Worm (Caenorhabditis elegans) whole organism, late embryonic: ENCODE results near the gene inx-10.

Source experiments
- C08G9.2 ChIP-seq: sonication (generic microtip); optimal IDR thresholded peaks from 2 replicates; lab custom pipeline; 2016; ENCODE audit warnings: mild to moderate bottlenecking, missing genetic modification characterization, moderate library complexity, missing compliant biosample characterization
- C38D4.7 ChIP-seq: fragments of 200-800 bp; sonication (Bioruptor generic); optimal IDR thresholded peaks from 2 replicates; lab custom pipeline; 2018; ENCODE audit warnings: mild to moderate bottlenecking, missing genetic modification characterization, moderate library complexity, missing compliant biosample characterization
- K02D7.2 ChIP-seq: sonication (generic microtip); optimal IDR thresholded peaks from 2 replicates; lab custom pipeline; 2017; ENCODE audit warnings: mild to moderate bottlenecking, missing genetic modification characterization, missing compliant biosample characterization
- Y22D7AL.16 ChIP-seq: sonication (generic microtip); optimal IDR thresholded peaks from 2 replicates; lab custom pipeline; 2016; ENCODE audit warnings: missing genetic modification characterization, missing compliant biosample characterization
- ceh-18 ChIP-seq: sonication (generic microtip); optimal IDR thresholded peaks from 2 replicates; lab custom pipeline; 2016; ENCODE audit warnings: missing genetic modification characterization, missing compliant biosample characterization
- ceh-2 ChIP-seq: sonication (generic microtip); optimal IDR thresholded peaks from 2 replicates; lab custom pipeline; 2016; ENCODE audit warnings: missing genotype, missing genetic modification characterization, missing compliant biosample characterization
- ceh-22 ChIP-seq: sonication (generic microtip); optimal IDR thresholded peaks from 2 replicates; lab custom pipeline; 2017; ENCODE audit warnings: missing biosample characterization, missing genetic modification characterization
- ceh-24 ChIP-seq: sonication (generic microtip); optimal IDR thresholded peaks from 2 replicates; lab custom pipeline; 2016; ENCODE audit warnings: mild to moderate bottlenecking, missing genetic modification characterization, missing compliant biosample characterization
- ceh-9 ChIP-seq: sonication (generic microtip); optimal IDR thresholded peaks from 2 replicates; lab custom pipeline; 2016; ENCODE audit warnings: mild to moderate bottlenecking, missing genetic modification characterization, inconsistent platforms, missing compliant biosample characterization
- dve-1 ChIP-seq: sonication (generic microtip); optimal IDR thresholded peaks from 2 replicates; lab custom pipeline; 2017; ENCODE audit warnings: antibody characterized with exemption, mild to moderate bottlenecking, missing genetic modification characterization, missing compliant biosample characterization
- elt-2 ChIP-seq: sonication (generic microtip); optimal IDR thresholded peaks from 2 replicates; lab custom pipeline; 2016; ENCODE audit warnings: missing genetic modification reagents, missing genetic modification characterization, missing compliant biosample characterization
- elt-4 ChIP-seq: sonication (generic microtip); optimal IDR thresholded peaks from 2 replicates; lab custom pipeline; 2016; ENCODE audit warnings: missing genetic modification characterization, missing compliant biosample characterization
- eyg-1 ChIP-seq: sonication (generic microtip); optimal IDR thresholded peaks from 2 replicates; lab custom pipeline; 2016; ENCODE audit warnings: missing genotype, missing genetic modification characterization, missing compliant biosample characterization
- fax-1 ChIP-seq: sonication (generic microtip); optimal IDR thresholded peaks from 2 replicates; lab custom pipeline; 2016; ENCODE audit warnings: missing genotype, missing genetic modification characterization, missing compliant biosample characterization
- gmeb-2 ChIP-seq: sonication (generic microtip); optimal IDR thresholded peaks from 2 replicates; lab custom pipeline; 2016; ENCODE audit warnings: missing genetic modification characterization, inconsistent platforms, missing compliant biosample characterization
- hlh-13 ChIP-seq: fragments of 200-800 bp; sonication (Bioruptor generic); optimal IDR thresholded peaks from 2 replicates; lab custom pipeline; 2018; ENCODE audit warnings: mild to moderate bottlenecking, missing genetic modification characterization, missing compliant biosample characterization
- hlh-6 ChIP-seq: sonication (generic microtip); optimal IDR thresholded peaks from 2 replicates; lab custom pipeline; 2016; ENCODE audit warnings: missing genotype, missing genetic modification characterization, missing compliant biosample characterization
- hlh-8 ChIP-seq: sonication (generic microtip); optimal IDR thresholded peaks from 2 replicates; lab custom pipeline; 2016; ENCODE audit warnings: missing genotype, missing genetic modification characterization, missing compliant biosample characterization
- lim-6 ChIP-seq: sonication (generic microtip); optimal IDR thresholded peaks from 2 replicates; lab custom pipeline; 2016; ENCODE audit warnings: missing genetic modification characterization, missing compliant biosample characterization
- lin-11 ChIP-seq: fragments of 200-800 bp; sonication (Bioruptor generic); optimal IDR thresholded peaks from 2 replicates; lab custom pipeline; 2018; ENCODE audit warnings: mild to moderate bottlenecking, missing genetic modification characterization, missing compliant biosample characterization
- mec-3 ChIP-seq: sonication (generic microtip); optimal IDR thresholded peaks from 2 replicates; lab custom pipeline; 2016; ENCODE audit warnings: borderline replicate concordance, missing genetic modification characterization, missing compliant biosample characterization
- nhr-232 ChIP-seq: sonication (generic microtip); optimal IDR thresholded peaks from 2 replicates; lab custom pipeline; 2016; ENCODE audit warnings: missing genetic modification characterization, missing compliant biosample characterization
- pat-9 ChIP-seq: fragments of 200-800 bp; sonication (Bioruptor generic); optimal IDR thresholded peaks from 2 replicates; lab custom pipeline; 2018; ENCODE audit warnings: mild to moderate bottlenecking, missing genetic modification characterization, moderate library complexity, missing compliant biosample characterization
- pha-2 ChIP-seq: sonication (generic microtip); optimal IDR thresholded peaks from 2 replicates; lab custom pipeline; 2017; ENCODE audit warnings: mild to moderate bottlenecking, missing genetic modification characterization, missing compliant biosample characterization
- pha-4 ChIP-seq: fragments of 150-350 bp; optimal IDR thresholded peaks from 2 replicates; lab custom pipeline; 2018; ENCODE audit warnings: missing biosample characterization, missing genetic modification reagents, missing genetic modification characterization
- pqm-1 ChIP-seq: sonication (generic microtip); optimal IDR thresholded peaks from 2 replicates; lab custom pipeline; 2016; ENCODE audit warnings: missing genetic modification characterization, missing compliant biosample characterization
- pros-1 ChIP-seq: fragments of 150-350 bp; optimal IDR thresholded peaks from 2 replicates; lab custom pipeline; 2014; ENCODE audit warnings: missing biosample characterization, missing genetic modification reagents, missing genetic modification characterization
- sdc-2 ChIP-seq: sonication (generic microtip); optimal IDR thresholded peaks from 2 replicates; lab custom pipeline; 2016; ENCODE audit warnings: missing genotype, missing genetic modification characterization, missing compliant biosample characterization
- tbx-2 ChIP-seq: sonication (generic microtip); optimal IDR thresholded peaks from 2 replicates; lab custom pipeline; 2016; ENCODE audit warnings: missing genetic modification characterization, missing compliant biosample characterization
- ttx-3 ChIP-seq: sonication (generic microtip); optimal IDR thresholded peaks from 2 replicates; lab custom pipeline; 2016; ENCODE audit warnings: missing genetic modification reagents, missing genetic modification characterization, missing compliant biosample characterization
- unc-42 ChIP-seq: sonication (generic microtip); optimal IDR thresholded peaks from 2 replicates; lab custom pipeline; 2016; ENCODE audit warnings: missing genotype, missing genetic modification characterization, missing compliant biosample characterization
- unc-55 ChIP-seq: sonication (generic microtip); optimal IDR thresholded peaks from 2 replicates; lab custom pipeline; 2017; ENCODE audit warnings: missing biosample characterization, missing genetic modification reagents, missing genetic modification characterization
- unc-86 ChIP-seq: sonication (generic microtip); optimal IDR thresholded peaks from 2 replicates; lab custom pipeline; 2016; ENCODE audit warnings: missing genetic modification characterization, missing compliant biosample characterization
- zip-5 ChIP-seq: sonication (generic microtip); optimal IDR thresholded peaks from 2 replicates; lab custom pipeline; 2016; ENCODE audit warnings: missing genetic modification characterization, missing compliant biosample characterization
- ztf-16 ChIP-seq: sonication (generic microtip); optimal IDR thresholded peaks from 2 replicates; lab custom pipeline; 2017; ENCODE audit warnings: missing genetic modification characterization, missing compliant biosample characterization

inx-10 gene

ce11 chrV:9202710-9203109 is 4.6 kb downstream of the inx-10 start, which contains the start of gene asp-2:
asp-2 (plus strand) TSS chrV:9203077.
- TF ChIP-seq hlh-8 (tag; lab: Kevin White, UChicago) (no peak), dve-1 (no peak), elt-2 (tag; lab: Kevin White, UChicago) (peak; percentile 69), Y22D7AL.16 (no peak)

ce11 chrV:9198887-9199286 is 8.4 kb downstream of the inx-10 start, which contains the start of gene str-177:
str-177 (minus strand) TSS chrV:9198987.
- TF ChIP-seq tbx-2 (tag; lab: Kevin White, UChicago) (no peak), pqm-1 (tag; lab: Kevin White, UChicago) (no peak), ztf-16 (no peak), unc-55 (GFP tag; lab: Kevin White, UChicago) (no peak), ceh-22 (tag; lab: Kevin White, UChicago) (no peak), unc-86 (tag; lab: Kevin White, UChicago) (no peak), pat-9 (tag; lab: Kevin White, UChicago) (no peak), pha-4 (tag; lab: Kevin White, UChicago) (no peak), ceh-2 (no peak), mec-3 (no peak)

- TF ChIP-seq sdc-2 (no peak), gmeb-2 (no peak), ceh-24 (no peak), Y22D7AL.16 (no peak), pat-9 (tag; lab: Kevin White, UChicago) (no peak), C08G9.2 (tag; lab: Kevin White, UChicago) (no peak), lim-6 (tag; lab: Kevin White, UChicago) (no peak), ceh-2 (no peak), fax-1 (tag; lab: Kevin White, UChicago) (no peak), elt-4 (tag; lab: Kevin White, UChicago) (no peak), pha-4 (tag; lab: Kevin White, UChicago) (no peak), pha-2 (tag; lab: Kevin White, UChicago) (no peak), eyg-1 (tag; lab: Kevin White, UChicago) (no peak), nhr-232 (tag; lab: Kevin White, UChicago) (no peak), pros-1 (tag; lab: Kevin White, UChicago) (no peak), zip-5 (tag; lab: Kevin White, UChicago) (no peak), ceh-22 (tag; lab: Kevin White, UChicago) (no peak), hlh-13 (GFP tag; lab: Kevin White, UChicago) (no peak)
These were observed 10.2 kb downstream of the inx-10 start, which contains the start of gene C24B5.4 for ce11 chrV:9197121-9197520. C24B5.4 (minus strand) TSS chrV:9197326.

ce11 chrV:9194055-9194454 is 13.2 kb downstream of the inx-10 start:
- TF ChIP-seq unc-42 (tag; lab: Kevin White, UChicago) (peak; percentile 93), K02D7.2 (tag; lab: Kevin White, UChicago) (no peak)
- TF ChIP-seq, all 69 proteins: peak for 1

- TF ChIP-seq nhr-232 (tag; lab: Kevin White, UChicago) (no peak), unc-42 (tag; lab: Kevin White, UChicago) (no peak), hlh-6 (tag; lab: Kevin White, UChicago) (no peak), C38D4.7 (GFP tag; lab: Kevin White, UChicago) (no peak), ceh-18 (tag; lab: Kevin White, UChicago) (no peak), eyg-1 (tag; lab: Kevin White, UChicago) (no peak), Y22D7AL.16 (no peak), lin-11 (tag; lab: Kevin White, UChicago) (no peak), ceh-9 (tag; lab: Kevin White, UChicago) (no peak), pat-9 (tag; lab: Kevin White, UChicago) (no peak), ttx-3 (tag; lab: Kevin White, UChicago) (no peak), pha-2 (tag; lab: Kevin White, UChicago) (no peak)
These were observed 15.9 kb downstream of the inx-10 start, which contains the start of gene sphr-1 for ce11 chrV:9191406-9191805. sphr-1 (plus strand) TSS chrV:9191610.
